Worm (Caenorhabditis elegans): ENCODE data around the gene rpl-9.

Gene rpl-9

ce11 chrIII:7554697-7555145 lies 17.9 kb downstream of the rpl-9 start (continued):
- TF ChIP-seq nhr-47 (tag; optimal IDR thresholded peaks at IDR 0.05) (no peak), nhr-11 (tag; optimal IDR thresholded peaks at IDR 0.05) (no peak), ceh-82 (tag; optimal IDR thresholded peaks at IDR 0.05) (no peak), nhr-84 (tag; optimal IDR thresholded peaks at IDR 0.05) (no peak), hlh-17 (GFP tag; optimal IDR thresholded peaks at IDR 0.05; ENCODE audit: borderline replicate concordance) (no peak), rnt-1 (tag; optimal IDR thresholded peaks at IDR 0.05) (peak; percentile 53), isw-1 (GFP tag; IDR thresholded peaks at IDR 0.05) (no peak), fos-1 (tag; optimal IDR thresholded peaks at IDR 0.05) (no peak), F16B12.6 (tag; optimal IDR thresholded peaks at IDR 0.05) (no peak), skn-1 (tag; optimal IDR thresholded peaks at IDR 0.05) (no peak), lsy-2 (tag; optimal IDR thresholded peaks at IDR 0.05) (peak; percentile 63 to 69), elt-2 (tag; optimal IDR thresholded peaks at IDR 0.05) (no peak), ceh-8 (GFP tag; optimal IDR thresholded peaks at IDR 0.05) (no peak), blmp-1 (tag; optimal IDR thresholded peaks at IDR 0.05) (peak; percentile 28), pax-3 (tag; optimal IDR thresholded peaks at IDR 0.05) (no peak), vab-15 (tag; optimal IDR thresholded peaks at IDR 0.05) (no peak), tlp-1 (tag; optimal IDR thresholded peaks at IDR 0.05) (no peak), tbx-2 (tag; optimal IDR thresholded peaks at IDR 0.05) (peak; percentile 22), mab-9 (GFP tag; IDR thresholded peaks at IDR 0.05) (no peak), nhr-76 (tag; optimal IDR thresholded peaks at IDR 0.05) (no peak), ceh-88 (GFP tag; IDR thresholded peaks at IDR 0.05) (no peak), C34B4.2 (tag; optimal IDR thresholded peaks at IDR 0.05) (no peak), aly-2 (tag; optimal IDR thresholded peaks at IDR 0.05) (no peak), xbp-1 (tag; optimal IDR thresholded peaks at IDR 0.05) (no peak), fkh-4 (tag; optimal IDR thresholded peaks at IDR 0.05; ENCODE audit: borderline replicate concordance) (no peak), mep-1 (tag; optimal IDR thresholded peaks at IDR 0.05) (no peak), nhr-85 (tag) (peak; percentile 92), nhr-28 (tag; optimal IDR thresholded peaks at IDR 0.05) (no peak), nhr-71 (tag; optimal IDR thresholded peaks at IDR 0.05) (peak; percentile 56), irx-1 (tag; optimal IDR thresholded peaks at IDR 0.05) (peak; percentile 53), C04F5.9 (tag; optimal IDR thresholded peaks at IDR 0.05) (no peak), nhr-20 (tag; optimal IDR thresholded peaks at IDR 0.05) (peak; percentile 33), unc-130 (tag; optimal IDR thresholded peaks at IDR 0.05) (no peak), efl-1 (optimal IDR thresholded peaks at IDR 0.05) (no peak), efl-1 (GFP tag; optimal IDR thresholded peaks at IDR 0.05 in 1 of 2) (no peak), ztf-11 (tag; optimal IDR thresholded peaks at IDR 0.05) (no peak), zip-4 (GFP tag; optimal IDR thresholded peaks at IDR 0.05) (no peak), ces-1 (GFP tag; optimal IDR thresholded peaks at IDR 0.05) (no peak), lin-13 (GFP tag; optimal IDR thresholded peaks at IDR 0.05) (no peak), nhr-19 (GFP tag; conservative IDR thresholded peaks at IDR 0.05) (peak; percentile 32)

- peak; percentile 18 for TF ChIP-seq nhr-71 (tag; optimal IDR thresholded peaks at IDR 0.05)
- TF ChIP-seq blmp-1 (tag; optimal IDR thresholded peaks at IDR 0.05) = peak; percentile 6
- TF ChIP-seq nhr-85 (tag) = peak; percentile 55
- peak; percentile 44 for TF ChIP-seq mep-1 (tag; optimal IDR thresholded peaks at IDR 0.05)
- no peak for TF ChIP-seq fkh-4 (tag; optimal IDR thresholded peaks at IDR 0.05; ENCODE audit: borderline replicate concordance)
- peak; percentile 28 for TF ChIP-seq rnt-1 (tag; optimal IDR thresholded peaks at IDR 0.05)
- peak; percentile 4 for TF ChIP-seq lin-14 (GFP tag; optimal IDR thresholded peaks at IDR 0.05)
- TF ChIP-seq xbp-1 (tag; optimal IDR thresholded peaks at IDR 0.05) = no peak
- peak in 1 of 2 experiments; percentile 3 for TF ChIP-seq lsy-2 (tag; optimal IDR thresholded peaks at IDR 0.05)
- no peak for TF ChIP-seq lin-39 (tag; optimal IDR thresholded peaks at IDR 0.05)
Measured at ce11 chrIII:7553693-7554226, 18.9 kb downstream of the rpl-9 start.
